Worm (Caenorhabditis elegans): ENCODE results near the gene Y70G10A.4.

- TF ChIP-seq T23F11.4 (GFP tag; optimal IDR thresholded peaks at IDR 0.05) = no peak
- TF ChIP-seq ceh-19 (GFP tag; optimal IDR thresholded peaks at IDR 0.05) = no peak
- no peak for TF ChIP-seq ztf-16 (tag; optimal IDR thresholded peaks at IDR 0.05)
- no peak for TF ChIP-seq dve-1 (tag; optimal IDR thresholded peaks at IDR 0.05)
- no peak for TF ChIP-seq fkh-10 (GFP tag; optimal IDR thresholded peaks at IDR 0.05)
- no peak for TF ChIP-seq tbx-7 (tag; optimal IDR thresholded peaks at IDR 0.05)
- TF ChIP-seq elt-2 (tag; optimal IDR thresholded peaks at IDR 0.05) = no peak
- no peak for TF ChIP-seq K09A11.1 (tag; optimal IDR thresholded peaks at IDR 0.05; ENCODE audit: insufficient read depth)
- TF ChIP-seq ceh-9 (tag; optimal IDR thresholded peaks at IDR 0.05) = no peak
- TF ChIP-seq sox-4 (tag; optimal IDR thresholded peaks at IDR 0.05) = no peak
Observed at ce11 chrIII:10194569-10194968, 27.4 kb upstream of the Y70G10A.4 start.
